Fruit fly (Drosophila melanogaster) whole organism, embryonic: ENCODE data around the gene CG33721.

ENCODE experiments used
- Atf-2 ChIP-seq: fragments of 200-800 bp; sonication (Bioruptor generic); optimal IDR thresholded peaks from 2 replicates; lab custom pipeline; 2016; ENCODE audit warnings: missing biosample characterization, missing genetic modification characterization
- CG11504 ChIP-seq: fragments of 200-800 bp; sonication (Bioruptor generic); optimal IDR thresholded peaks from 3 replicates; lab custom pipeline; 2019; ENCODE audit warnings: missing biosample characterization, mild to moderate bottlenecking, missing genetic modification characterization, moderate library complexity
- CG18262 ChIP-seq: fragments of 200-800 bp; optimal IDR thresholded peaks from 3 replicates; lab custom pipeline; 2019; ENCODE audit warnings: missing biosample characterization, mild to moderate bottlenecking, missing genetic modification characterization, moderate library complexity
- CG7839 ChIP-seq: fragments of 200-800 bp; sonication (Bioruptor generic); optimal IDR thresholded peaks from 3 replicates; lab custom pipeline; 2018; ENCODE audit warnings: missing biosample characterization, mild to moderate bottlenecking, missing genetic modification characterization, moderate library complexity
- HLH4C ChIP-seq: fragments of 200-800 bp; sonication (Bioruptor generic); IDR thresholded peaks from 3 replicates; pipeline ENCODE4 v1.3.6; 2022; ENCODE audit warnings: missing biosample characterization, missing genetic modification characterization; ENCODE audit not compliant: partially characterized antibody
- ato ChIP-seq: fragments of 200-800 bp; sonication (Bioruptor generic); IDR thresholded peaks from 2 replicates; pipeline ENCODE4 v1.3.6; 2022; ENCODE audit warnings: missing biosample characterization, missing genetic modification characterization; ENCODE audit not compliant: partially characterized antibody
- jigr1 ChIP-seq: fragments of 200-800 bp; sonication (Bioruptor generic); IDR thresholded peaks from 3 replicates; pipeline ENCODE4 v1.3.6; 2022; ENCODE audit warnings: missing biosample characterization, missing genetic modification characterization
- ro ChIP-seq: fragments of 200-800 bp; sonication (Bioruptor generic); IDR thresholded peaks from 2 replicates; pipeline ENCODE4 v1.3.6; 2022; ENCODE audit warnings: missing biosample characterization, missing genetic modification characterization
- run ChIP-seq: fragments of 200-800 bp; sonication (Bioruptor generic); optimal IDR thresholded peaks from 3 replicates; lab custom pipeline; 2018; ENCODE audit warnings: missing biosample characterization, mild to moderate bottlenecking, missing genetic modification characterization

DNA sequence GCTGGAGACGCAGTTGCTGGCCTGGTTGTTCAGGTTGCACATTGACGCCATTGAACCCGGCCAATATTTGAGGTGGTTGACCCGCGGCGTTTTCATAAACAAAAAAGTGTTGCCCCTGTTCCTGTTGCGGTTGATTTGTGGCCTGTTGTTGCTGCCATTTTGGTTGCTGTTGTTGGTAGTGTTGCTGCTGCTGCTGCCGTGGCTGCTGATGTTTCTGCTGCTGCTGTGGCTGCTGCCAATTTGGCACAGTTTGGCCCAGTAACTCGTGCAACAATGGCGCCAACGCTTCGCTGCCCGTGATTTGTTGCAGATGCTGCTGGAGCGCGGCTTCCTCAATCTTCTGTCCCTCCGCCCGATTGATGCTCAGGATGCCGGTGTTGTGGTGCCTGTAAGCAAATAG lies 10.8 kb downstream of the CG33721 start:
- TF ChIP-seq Atf-2 (GFP tag; lab: Kevin White, UChicago) (no peak), CG18262 (tag; lab: Kevin White, UChicago) (no peak), ro (GFP tag; lab: Robert Waterston, UW) (no peak), HLH4C (GFP tag; lab: Robert Waterston, UW) (no peak), CG11504 (tag; lab: Kevin White, UChicago) (no peak), jigr1 (GFP tag; lab: Robert Waterston, UW) (no peak), ato (no peak), CG7839 (no peak), run (tag; lab: Kevin White, UChicago) (no peak)
